Fruit fly (Drosophila melanogaster) whole organism, embryonic: ENCODE measurements around the gene CG16756.
A peak's percentile ranks its signal among the peaks of the same experiment; 100 is the strongest.

Source experiments
- Atf6 ChIP-seq: fragments of 200-800 bp; sonication (Bioruptor generic); IDR thresholded peaks from 2 replicates; pipeline ENCODE4 v1.3.6; 2022; ENCODE audit warnings: missing biosample characterization, missing genetic modification characterization
- CG10543 ChIP-seq: fragments of 200-800 bp; sonication (Bioruptor generic); optimal IDR thresholded peaks from 3 replicates; lab custom pipeline; 2017; ENCODE audit warnings: missing biosample characterization, mild to moderate bottlenecking, missing genetic modification characterization, moderate library complexity
- CG12299 ChIP-seq: fragments of 200-800 bp; sonication (Bioruptor generic); optimal IDR thresholded peaks from 2 replicates; lab custom pipeline; 2018; ENCODE audit warnings: missing biosample characterization, mild to moderate bottlenecking, missing genetic modification characterization
- CG15011 ChIP-seq: fragments of 200-800 bp; sonication (Bioruptor generic); optimal IDR thresholded peaks from 3 replicates; lab custom pipeline; 2018; ENCODE audit warnings: missing biosample characterization, mild to moderate bottlenecking, missing genetic modification characterization
- CG15269 ChIP-seq: fragments of 200-800 bp; sonication (Bioruptor generic); optimal IDR thresholded peaks from 2 replicates; lab custom pipeline; 2018; ENCODE audit warnings: missing biosample characterization, mild to moderate bottlenecking, missing genetic modification characterization, moderate library complexity
- CG16779 ChIP-seq: fragments of 200-800 bp; sonication (Bioruptor generic); IDR thresholded peaks from 2 replicates; pipeline ENCODE4 v1.3.6; 2022; ENCODE audit warnings: missing biosample characterization, missing genetic modification characterization
- CG18262 ChIP-seq: fragments of 200-800 bp; optimal IDR thresholded peaks from 3 replicates; lab custom pipeline; 2019; ENCODE audit warnings: missing biosample characterization, mild to moderate bottlenecking, missing genetic modification characterization, moderate library complexity
- CG2129 ChIP-seq: fragments of 200-800 bp; sonication (Bioruptor generic); IDR thresholded peaks from 2 replicates; pipeline ENCODE4 v1.3.6; 2022; ENCODE audit warnings: missing biosample characterization, missing genetic modification characterization; ENCODE audit not compliant: partially characterized antibody
- CG31224 ChIP-seq: fragments of 200-800 bp; sonication (Bioruptor generic); IDR thresholded peaks from 2 replicates; pipeline ENCODE4 v1.3.6; 2022; ENCODE audit warnings: missing biosample characterization, missing genetic modification characterization
- CG31441 ChIP-seq: fragments of 200-800 bp; sonication (Bioruptor generic); IDR thresholded peaks from 2 replicates; pipeline ENCODE4 v1.3.6; 2022; ENCODE audit warnings: missing biosample characterization, missing genetic modification characterization
- CG33557 ChIP-seq: fragments of 200-800 bp; sonication (Bioruptor generic); optimal IDR thresholded peaks from 2 replicates; lab custom pipeline; 2019; ENCODE audit warnings: missing biosample characterization, mild to moderate bottlenecking, missing genetic modification characterization, moderate library complexity
- CG34376 ChIP-seq: fragments of 200-800 bp; sonication (Bioruptor generic); optimal IDR thresholded peaks from 2 replicates; lab custom pipeline; 2018; ENCODE audit warnings: missing biosample characterization, mild to moderate bottlenecking, missing genetic modification characterization
- CG42726 ChIP-seq: fragments of 200-800 bp; sonication (Bioruptor generic); IDR thresholded peaks from 2 replicates; pipeline ENCODE4 v1.3.6; 2022; ENCODE audit warnings: missing biosample characterization, missing genetic modification characterization; ENCODE audit not compliant: partially characterized antibody
- CG5953 ChIP-seq: fragments of 200-800 bp; sonication (Bioruptor generic); IDR thresholded peaks from 2 replicates; pipeline ENCODE4 v1.3.6; 2022; ENCODE audit warnings: missing biosample characterization, missing genetic modification characterization
- CG6254 ChIP-seq: fragments of 200-800 bp; sonication (Bioruptor generic); optimal IDR thresholded peaks from 3 replicates; lab custom pipeline; 2017; ENCODE audit warnings: mild to moderate bottlenecking, missing biosample characterization, missing genetic modification reagents, missing genetic modification characterization
- CG6654 ChIP-seq: fragments of 200-800 bp; sonication (Bioruptor generic); optimal IDR thresholded peaks from 2 replicates; lab custom pipeline; 2017; ENCODE audit warnings: missing biosample characterization, mild to moderate bottlenecking, missing genetic modification characterization
- CG6813 ChIP-seq: fragments of 200-800 bp; sonication (Bioruptor generic); optimal IDR thresholded peaks from 2 replicates; lab custom pipeline; 2017; ENCODE audit warnings: missing biosample characterization, missing genetic modification characterization, mild to moderate bottlenecking, moderate library complexity, missing genetic modification reagents
- CG7987 ChIP-seq: fragments of 200-800 bp; sonication (Bioruptor generic); optimal IDR thresholded peaks from 2 replicates; lab custom pipeline; 2018; ENCODE audit warnings: missing biosample characterization, mild to moderate bottlenecking, missing genetic modification characterization, moderate library complexity
- CG8388 ChIP-seq: fragments of 200-800 bp; sonication (Bioruptor generic); optimal IDR thresholded peaks from 2 replicates; lab custom pipeline; 2019; ENCODE audit warnings: missing biosample characterization, mild to moderate bottlenecking, missing genetic modification characterization, moderate library complexity
- CoRest ChIP-seq: fragments of 200-800 bp; sonication (Bioruptor generic); optimal IDR thresholded peaks from 3 replicates; lab custom pipeline; 2018; ENCODE audit warnings: missing biosample characterization, mild to moderate bottlenecking, missing genetic modification characterization, moderate library complexity
- D19A ChIP-seq: fragments of 200-800 bp; optimal IDR thresholded peaks from 3 replicates; lab custom pipeline; 2019; ENCODE audit warnings: missing biosample characterization, mild to moderate bottlenecking, missing genetic modification characterization, moderate library complexity
- D19B ChIP-seq: fragments of 200-800 bp; sonication (Bioruptor generic); optimal IDR thresholded peaks from 2 replicates; lab custom pipeline; 2017; ENCODE audit warnings: missing biosample characterization, mild to moderate bottlenecking, missing genetic modification characterization
- Drgx ChIP-seq: fragments of 200-800 bp; sonication (Bioruptor generic); IDR thresholded peaks from 2 replicates; pipeline ENCODE4 v1.3.6; 2022; ENCODE audit warnings: missing biosample characterization, missing genetic modification characterization
- ERR ChIP-seq: fragments of 200-800 bp; sonication (Bioruptor generic); optimal IDR thresholded peaks from 2 replicates; lab custom pipeline; 2016; ENCODE audit warnings: missing biosample characterization, missing genetic modification characterization
- Gsc ChIP-seq: fragments of 200-800 bp; sonication (Bioruptor generic); IDR thresholded peaks from 2 replicates; pipeline ENCODE4 v1.3.6; 2022; ENCODE audit warnings: missing biosample characterization, missing genetic modification characterization
- H2.0 ChIP-seq: fragments of 200-800 bp; sonication (Bioruptor generic); IDR thresholded peaks from 2 replicates; pipeline ENCODE4 v1.3.6; 2022; ENCODE audit warnings: missing biosample characterization, missing genetic modification characterization
- Med ChIP-seq: fragments of 200-800 bp; sonication (Bioruptor generic); peaks from one replicate; lab custom pipeline; 2016; ENCODE audit warnings: missing biosample characterization, missing genetic modification characterization, mild to moderate bottlenecking, inconsistent platforms, moderate library complexity
- Optix ChIP-seq: fragments of 200-800 bp; sonication (Bioruptor generic); IDR thresholded peaks from 3 replicates; pipeline ENCODE4 v1.3.6; 2022; ENCODE audit warnings: missing biosample characterization, missing genetic modification characterization
- Ptx1 ChIP-seq: fragments of 200-800 bp; sonication (Bioruptor generic); IDR thresholded peaks from 2 replicates; pipeline ENCODE4 v1.3.6; 2022; ENCODE audit warnings: missing biosample characterization, missing genetic modification characterization
- amos ChIP-seq: fragments of 200-800 bp; sonication (Bioruptor generic); IDR thresholded peaks from 2 replicates; pipeline ENCODE4 v1.3.6; 2022; ENCODE audit warnings: missing biosample characterization, missing genetic modification characterization; ENCODE audit not compliant: partially characterized antibody
- dati ChIP-seq: fragments of 200-800 bp; sonication (Bioruptor generic); IDR thresholded peaks from 2 replicates; pipeline ENCODE4 v1.3.6; 2022; ENCODE audit warnings: missing biosample characterization, missing genetic modification characterization
- ftz-f1 ChIP-seq: fragments of 200-800 bp; sonication (Bioruptor generic); optimal IDR thresholded peaks from 2 replicates; lab custom pipeline; 2016; ENCODE audit warnings: missing biosample characterization, missing genetic modification characterization
- fu2 ChIP-seq: fragments of 200-800 bp; sonication (Bioruptor generic); optimal IDR thresholded peaks from 2 replicates; lab custom pipeline; 2016; ENCODE audit warnings: missing biosample characterization, missing genetic modification characterization
- knrl ChIP-seq: fragments of 200-800 bp; sonication (Bioruptor generic); IDR thresholded peaks from 3 replicates; pipeline ENCODE4 v1.3.6; 2022; ENCODE audit warnings: missing biosample characterization, missing genetic modification characterization; ENCODE audit not compliant: partially characterized antibody
- lab ChIP-seq: fragments of 200-800 bp; sonication (Bioruptor generic); optimal IDR thresholded peaks from 3 replicates; lab custom pipeline; 2017; ENCODE audit warnings: missing biosample characterization, missing genetic modification characterization, mild to moderate bottlenecking, moderate library complexity, missing genetic modification reagents
- nom ChIP-seq: fragments of 200-800 bp; sonication (Bioruptor generic); optimal IDR thresholded peaks from 2 replicates; lab custom pipeline; 2017; ENCODE audit warnings: missing biosample characterization, missing genetic modification characterization, mild to moderate bottlenecking, moderate library complexity, missing genetic modification reagents
- oc ChIP-seq: fragments of 200-800 bp; sonication (Bioruptor generic); optimal IDR thresholded peaks from 2 replicates; lab custom pipeline; 2018; ENCODE audit warnings: missing biosample characterization, mild to moderate bottlenecking, missing genetic modification characterization, moderate library complexity
- phol ChIP-seq: fragments of 200-800 bp; sonication (Bioruptor generic); optimal IDR thresholded peaks from 3 replicates; lab custom pipeline; 2018; ENCODE audit warnings: missing biosample characterization, mild to moderate bottlenecking, missing genetic modification characterization, moderate library complexity
- scrt ChIP-seq: fragments of 200-800 bp; sonication (Bioruptor generic); optimal IDR thresholded peaks from 2 replicates; lab custom pipeline; 2018; ENCODE audit warnings: missing biosample characterization, mild to moderate bottlenecking, missing genetic modification characterization, moderate library complexity
- sens-2 ChIP-seq: fragments of 200-800 bp; sonication (Bioruptor generic); IDR thresholded peaks from 2 replicates; pipeline ENCODE4 v1.3.6; 2022; ENCODE audit warnings: missing biosample characterization, missing genetic modification characterization
- slou ChIP-seq: fragments of 200-800 bp; sonication (Bioruptor generic); optimal IDR thresholded peaks from 3 replicates; lab custom pipeline; 2016; ENCODE audit warnings: missing biosample characterization, missing genetic modification characterization
- sug ChIP-seq: fragments of 200-800 bp; optimal IDR thresholded peaks from 2 replicates; lab custom pipeline; 2019; ENCODE audit warnings: missing biosample characterization, mild to moderate bottlenecking, missing genetic modification characterization, moderate library complexity
- wdn ChIP-seq: fragments of 200-800 bp; sonication (Bioruptor generic); IDR thresholded peaks from 2 replicates; pipeline ENCODE4 v1.3.6; 2022; ENCODE audit warnings: missing biosample characterization, missing genetic modification characterization

The CG16756 gene

DNA sequence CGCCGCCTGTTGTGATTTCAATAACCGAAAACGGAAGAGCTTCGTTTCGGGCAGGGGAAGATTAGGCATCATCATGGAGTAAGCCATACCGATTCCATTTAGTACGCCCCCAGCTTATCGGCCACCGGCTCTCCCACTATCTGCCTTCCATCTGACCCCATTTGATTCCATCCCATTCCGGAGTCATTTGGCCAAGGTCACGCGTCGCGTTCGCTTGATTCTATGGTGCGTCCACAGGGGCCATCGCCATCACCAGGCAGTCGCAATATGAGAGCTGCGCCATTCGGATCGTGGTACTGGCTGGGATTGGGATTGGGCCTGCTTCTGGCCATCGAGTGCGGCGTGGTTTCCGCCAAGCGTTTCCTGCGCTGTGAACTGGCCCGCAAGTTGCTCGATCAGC, at the start of gene CG16756:
CG16756 (plus strand) TSS at position 257 of the 400 bp plus-strand sequence.
- TF ChIP-seq Gsc (GFP tag; lab: Robert Waterston, UW) (no peak), CG6254 (GFP tag; lab: Kevin White, UChicago) (no peak), CG6654 (GFP tag; lab: Kevin White, UChicago) (no peak), CG31224 (GFP tag; lab: Robert Waterston, UW) (no peak), CG18262 (tag; lab: Kevin White, UChicago) (no peak), CG10543 (peak; percentile 40), CG6813 (GFP tag; lab: Kevin White, UChicago) (no peak), D19B (no peak), H2.0 (GFP tag; lab: Robert Waterston, UW) (no peak), wdn (no peak), ftz-f1 (GFP tag; lab: Kevin White, UChicago) (peak; percentile 58), sug (peak; percentile 48), D19A (tag; lab: Kevin White, UChicago) (no peak), Optix (GFP tag; lab: Robert Waterston, UW) (no peak), dati (GFP tag; lab: Robert Waterston, UW) (no peak), CG15269 (no peak), Med (GFP tag; lab: Kevin White, UChicago) (peak; percentile 14), scrt (GFP tag; lab: Kevin White, UChicago) (no peak), CG16779 (GFP tag; lab: Robert Waterston, UW) (no peak), oc (tag; lab: Kevin White, UChicago) (no peak), ERR (GFP tag; lab: Kevin White, UChicago) (peak; percentile 43), phol (no peak), CoRest (no peak), CG34376 (GFP tag; lab: Kevin White, UChicago) (peak; percentile 60), CG15011 (no peak), CG7987 (GFP tag; lab: Kevin White, UChicago) (no peak)
- TF ChIP-seq, all 482 proteins: peak for 6

DNA sequence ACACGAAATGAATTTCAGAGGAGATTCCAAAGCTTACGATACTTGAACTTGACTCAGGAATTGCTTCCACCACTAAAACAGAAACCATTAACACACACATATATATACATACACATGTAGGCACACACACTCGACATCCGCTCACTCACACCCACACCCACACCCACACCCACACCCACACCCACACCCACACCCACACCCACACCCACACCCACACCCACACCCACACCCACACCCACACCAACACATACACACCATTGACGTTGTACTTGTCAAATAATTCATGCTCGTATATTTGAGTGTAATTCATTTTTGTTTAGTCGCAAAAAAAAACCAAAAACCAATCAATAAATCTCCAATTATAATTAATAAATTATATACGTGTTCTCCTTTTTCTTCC, 44.8 kb upstream of the CG16756 start:
- no peak for TF ChIP-seq CG33557 (GFP tag; lab: Kevin White, UChicago)
- no peak for TF ChIP-seq Drgx (GFP tag; lab: Robert Waterston, UW)
- no peak for TF ChIP-seq fu2 (GFP tag; lab: Kevin White, UChicago)
- TF ChIP-seq sens-2: no peak
- TF ChIP-seq CG31441 (GFP tag; lab: Robert Waterston, UW): no peak
- peak; percentile 98 for TF ChIP-seq CG42726 (GFP tag; lab: Robert Waterston, UW)
- no peak for TF ChIP-seq lab (GFP tag; lab: Kevin White, UChicago)
- peak; percentile 73; the same call in 1 of the 2 replicates for TF ChIP-seq CG2129 (GFP tag; lab: Robert Waterston, UW)
- TF ChIP-seq CG5953 (GFP tag; lab: Robert Waterston, UW): no peak
- TF ChIP-seq CG12299 (tag; lab: Kevin White, UChicago): no peak
- no peak for TF ChIP-seq CG18262 (tag; lab: Kevin White, UChicago)
- TF ChIP-seq Ptx1 (GFP tag; lab: Robert Waterston, UW): no peak
- no peak for TF ChIP-seq CG8388 (GFP tag; lab: Kevin White, UChicago)
- 0 out of 3 replicates have a peak, but pooled peaks have one; percentile 28 for TF ChIP-seq knrl (GFP tag; lab: Robert Waterston, UW)
- no peak for TF ChIP-seq nom (GFP tag; lab: Kevin White, UChicago)
- TF ChIP-seq Atf6 (GFP tag; lab: Robert Waterston, UW): no peak
- TF ChIP-seq amos (GFP tag; lab: Robert Waterston, UW): peak; percentile 13; the same call in 1 of the 2 replicates
- no peak for TF ChIP-seq slou (GFP tag; lab: Kevin White, UChicago)
